Fruit fly (Drosophila melanogaster): Measurements from ENCODE around the gene CG13721.

CG13721 gene

dm6 chr3L:4477656-4478254 is 19.8 kb downstream of the CG13721 start:
- TF ChIP-seq gl (tag; optimal IDR thresholded peaks at IDR 0.05) (no peak), Pif1A (GFP tag; optimal IDR thresholded peaks at IDR 0.05) (no peak), fd96Ca (GFP tag; IDR thresholded peaks at IDR 0.05) (no peak), CG10348 (GFP tag; IDR thresholded peaks at IDR 0.05) (no peak), CG8301 (tag; optimal IDR thresholded peaks at IDR 0.05) (no peak)

- no peak for TF ChIP-seq CG14655 (GFP tag; optimal IDR thresholded peaks at IDR 0.05)
- no peak for TF ChIP-seq CG32121 (GFP tag; IDR thresholded peaks at IDR 0.05)
- TF ChIP-seq D1 (tag; optimal IDR thresholded peaks at IDR 0.05), result no peak
- TF ChIP-seq CG10348 (GFP tag; IDR thresholded peaks at IDR 0.05), result no peak
- no peak for TF ChIP-seq Snoo (tag; optimal IDR thresholded peaks at IDR 0.05)
- no peak for TF ChIP-seq CG4496 (GFP tag; IDR thresholded peaks at IDR 0.05)
Measured at dm6 chr3L:4475704-4476103, 21.9 kb downstream of the CG13721 start.

- TF ChIP-seq fd96Ca (GFP tag; IDR thresholded peaks at IDR 0.05), result 0 out of 3 replicates have a peak, but pooled peaks have one; percentile 35
- no peak for TF ChIP-seq rn (GFP tag; IDR thresholded peaks at IDR 0.05)
- TF ChIP-seq EcR (GFP tag; optimal IDR thresholded peaks at IDR 0.05), result no peak
- peak; percentile 24 for TF ChIP-seq CG8301 (tag; optimal IDR thresholded peaks at IDR 0.05)
- peak; percentile 20; the same call in 1 of the 2 replicates for TF ChIP-seq CG12605 (GFP tag; IDR thresholded peaks at IDR 0.05)
- peak; percentile 96 for TF ChIP-seq CG4496 (GFP tag; IDR thresholded peaks at IDR 0.05)
- peak; percentile 66 for TF ChIP-seq Pif1A (GFP tag; optimal IDR thresholded peaks at IDR 0.05)
- TF ChIP-seq D1 (tag; optimal IDR thresholded peaks at IDR 0.05), result no peak
- no peak for TF ChIP-seq Snoo (tag; optimal IDR thresholded peaks at IDR 0.05)
- TF ChIP-seq CG13204 (GFP tag; optimal IDR thresholded peaks at IDR 0.05), result no peak
- TF ChIP-seq CG15710 (tag; optimal IDR thresholded peaks at IDR 0.05), result no peak
- no peak for TF ChIP-seq CG10348 (GFP tag; IDR thresholded peaks at IDR 0.05)
- peak; percentile 61 for TF ChIP-seq Ets98B (GFP tag; IDR thresholded peaks at IDR 0.05)
- TF ChIP-seq Pif1B (GFP tag; optimal IDR thresholded peaks at IDR 0.05), result peak; percentile 13
- TF ChIP-seq CG14655 (GFP tag; optimal IDR thresholded peaks at IDR 0.05), result peak; percentile 25
- TF ChIP-seq CG34367 (tag; optimal IDR thresholded peaks at IDR 0.05), result peak; percentile 43
- TF ChIP-seq CG32121 (GFP tag; IDR thresholded peaks at IDR 0.05), result no peak
- TF ChIP-seq gl (tag; optimal IDR thresholded peaks at IDR 0.05), result no peak
- no peak for TF ChIP-seq CG9948 (tag; optimal IDR thresholded peaks at IDR 0.05)
- no peak for TF ChIP-seq CG17806 (tag; optimal IDR thresholded peaks at IDR 0.05)
- TF ChIP-seq CG8159 (tag; optimal IDR thresholded peaks at IDR 0.05), result peak; percentile 20
Measured at dm6 chr3L:4474946-4475470, 22.6 kb downstream of the CG13721 start.

dm6 chr3L:4472768-4473167 is 24.8 kb downstream of the CG13721 start, which contains the start of gene CG11349:
Gene CG11349 (plus strand): TSS chr3L:4473068.
- TF ChIP-seq rn (GFP tag; IDR thresholded peaks at IDR 0.05) (no peak), Snoo (tag; optimal IDR thresholded peaks at IDR 0.05) (no peak), CG10348 (GFP tag; IDR thresholded peaks at IDR 0.05) (no peak), CG8159 (tag; optimal IDR thresholded peaks at IDR 0.05) (no peak), gl (tag; optimal IDR thresholded peaks at IDR 0.05) (no peak), CG34367 (tag; optimal IDR thresholded peaks at IDR 0.05) (no peak), fd96Ca (GFP tag; IDR thresholded peaks at IDR 0.05) (no peak), CG17806 (tag; optimal IDR thresholded peaks at IDR 0.05) (no peak), CG4496 (GFP tag; IDR thresholded peaks at IDR 0.05) (no peak), Pif1B (GFP tag; optimal IDR thresholded peaks at IDR 0.05) (no peak), CG8301 (tag; optimal IDR thresholded peaks at IDR 0.05) (no peak), CG15710 (tag; optimal IDR thresholded peaks at IDR 0.05) (no peak), CG14655 (GFP tag; optimal IDR thresholded peaks at IDR 0.05) (no peak), CG32121 (GFP tag; IDR thresholded peaks at IDR 0.05) (no peak), D1 (tag; optimal IDR thresholded peaks at IDR 0.05) (no peak), Ets98B (GFP tag; IDR thresholded peaks at IDR 0.05) (no peak), Pif1A (GFP tag; optimal IDR thresholded peaks at IDR 0.05) (no peak), CG12605 (GFP tag; IDR thresholded peaks at IDR 0.05) (no peak)

dm6 chr3L:4471449-4471848 is 26.1 kb downstream of the CG13721 start, which contains the start of gene CG32248:
Gene CG32248 (plus strand): TSS chr3L:4471749.
- TF ChIP-seq EcR (GFP tag; optimal IDR thresholded peaks at IDR 0.05) (no peak), D1 (tag; optimal IDR thresholded peaks at IDR 0.05) (no peak), CG8301 (tag; optimal IDR thresholded peaks at IDR 0.05) (no peak), CG10348 (GFP tag; IDR thresholded peaks at IDR 0.05) (no peak), Pif1A (GFP tag; optimal IDR thresholded peaks at IDR 0.05) (no peak)

- TF ChIP-seq D1 (tag; optimal IDR thresholded peaks at IDR 0.05) (no peak), CG32121 (GFP tag; IDR thresholded peaks at IDR 0.05) (no peak), CG12605 (GFP tag; IDR thresholded peaks at IDR 0.05) (no peak), CG4496 (GFP tag; IDR thresholded peaks at IDR 0.05) (no peak), CG10348 (GFP tag; IDR thresholded peaks at IDR 0.05) (no peak)
Measured at dm6 chr3L:4469701-4470100, 27.9 kb downstream of the CG13721 start, which contains the start of gene CG32249. Gene CG32249 (plus strand): TSS chr3L:4470001.

dm6 chr3L:4466530-4466929 is 31.0 kb downstream of the CG13721 start, which contains the start of gene CG32241:
Gene CG32241 (minus strand): TSS chr3L:4466630.
- no peak for TF ChIP-seq EcR (GFP tag; optimal IDR thresholded peaks at IDR 0.05)
- no peak for TF ChIP-seq CG12605 (GFP tag; IDR thresholded peaks at IDR 0.05)
- no peak for TF ChIP-seq Ets98B (GFP tag; IDR thresholded peaks at IDR 0.05)
- TF ChIP-seq Pif1A (GFP tag; optimal IDR thresholded peaks at IDR 0.05), result no peak
- no peak for TF ChIP-seq CG32121 (GFP tag; IDR thresholded peaks at IDR 0.05)
- no peak for TF ChIP-seq D1 (tag; optimal IDR thresholded peaks at IDR 0.05)
- no peak for TF ChIP-seq CG15710 (tag; optimal IDR thresholded peaks at IDR 0.05)
- no peak for TF ChIP-seq fd96Ca (GFP tag; IDR thresholded peaks at IDR 0.05)
- TF ChIP-seq CG34367 (tag; optimal IDR thresholded peaks at IDR 0.05), result no peak
- no peak for TF ChIP-seq CG17806 (tag; optimal IDR thresholded peaks at IDR 0.05)
- TF ChIP-seq rn (GFP tag; IDR thresholded peaks at IDR 0.05), result no peak
- TF ChIP-seq CG9948 (tag; optimal IDR thresholded peaks at IDR 0.05), result no peak
- TF ChIP-seq CG14655 (GFP tag; optimal IDR thresholded peaks at IDR 0.05), result no peak
- no peak for TF ChIP-seq CG13204 (GFP tag; optimal IDR thresholded peaks at IDR 0.05)
- no peak for TF ChIP-seq CG8301 (tag; optimal IDR thresholded peaks at IDR 0.05)
- no peak for TF ChIP-seq gl (tag; optimal IDR thresholded peaks at IDR 0.05)
- no peak for TF ChIP-seq CG4496 (GFP tag; IDR thresholded peaks at IDR 0.05)
- no peak for TF ChIP-seq CG8159 (tag; optimal IDR thresholded peaks at IDR 0.05)

Measured in whole organism, pupa.